ENCODE assay signal across 4 worm cellular contexts in genomic region chrIV:3771182-3771581, ce11.
TF ChIP-seq lines count a peak whose summit lies in the region.
"Not testable (repeated sequence)": the region's sequence is repeated elsewhere in the genome, so short reads cannot be mapped to it uniquely, and the experiment has no call there.

No protein-coding gene starts in this region.

TF ChIP-seq in whole organism, L4 larva, 104 proteins besides CTCF, POLR2A, EP300 and RAD21:
- TF ChIP-seq mxl-2 (GFP tag; conservative IDR thresholded peaks at IDR 0.05; lab: Robert Waterston, UW) (0 out of 2 replicates have a peak, but pooled peaks have one; percentile 10), lin-38 (GFP tag; IDR thresholded peaks at IDR 0.05; lab: Robert Waterston, UW) (peak; percentile 40; the same call in 1 of the 2 replicates)
TF ChIP-seq in whole organism, L4 larva: peak in this region for 2; not testable (repeated sequence) for 102.

TF ChIP-seq in whole organism, early embryonic, 17 proteins besides CTCF, POLR2A, EP300 and RAD21:
- TF ChIP-seq pes-1 (GFP tag; IDR thresholded peaks at IDR 0.05; lab: Robert Waterston, UW) = peak; percentile 46; the same call in 1 of the 2 replicates

TF ChIP-seq in whole organism, midembryonic, 9 proteins besides CTCF, POLR2A, EP300 and RAD21:
- 0 out of 2 replicates have a peak, but pooled peaks have one; percentile 8 for TF ChIP-seq flt-1 (GFP tag; IDR thresholded peaks at IDR 0.05; lab: Robert Waterston, UW)

TF ChIP-seq in whole organism, young adult, 124 proteins besides CTCF, POLR2A, EP300 and RAD21:
- TF ChIP-seq snpc-4 (GFP tag; optimal IDR thresholded peaks at IDR 0.05; lab: Kevin White, UChicago) = not testable (repeated sequence)
- TF ChIP-seq snpc-4 (tag; optimal IDR thresholded peaks at IDR 0.05; lab: Kevin White, UChicago) = peak in 2 of 4 experiments; percentile 71 to 86
- TF ChIP-seq hmg-1.2 (GFP tag; IDR thresholded peaks at IDR 0.05; lab: Robert Waterston, UW) = 0 out of 2 replicates have a peak, but pooled peaks have one; percentile 12
- 0 out of 2 replicates have a peak, but pooled peaks have one; percentile 16 for TF ChIP-seq madf-3 (GFP tag; IDR thresholded peaks at IDR 0.05; lab: Robert Waterston, UW)
TF ChIP-seq in whole organism, young adult: peak in this region for 3; not testable (repeated sequence) for 121.
